Worm (Caenorhabditis elegans) whole organism, early embryonic: ENCODE data around the gene hipr-1.

ENCODE experiments used
- aly-1 ChIP-seq: sonication (generic microtip); optimal IDR thresholded peaks from 2 replicates; lab custom pipeline; 2016; ENCODE audit warnings: missing genetic modification characterization, missing compliant biosample characterization
- ama-1 ChIP-seq: fragments of 150-350 bp; optimal IDR thresholded peaks from 2 replicates; lab custom pipeline; 2014
- ceh-13 ChIP-seq: fragments of 200-800 bp; sonication (Bioruptor generic); optimal IDR thresholded peaks from 2 replicates; lab custom pipeline; 2018; ENCODE audit warnings: mild to moderate bottlenecking, missing genetic modification characterization, missing compliant biosample characterization
- ceh-36 ChIP-seq: sonication (generic microtip); optimal IDR thresholded peaks from 2 replicates; lab custom pipeline; 2016; ENCODE audit warnings: missing genetic modification characterization, inconsistent platforms, missing compliant biosample characterization
- ets-7 ChIP-seq: sonication (generic microtip); optimal IDR thresholded peaks from 2 replicates; lab custom pipeline; 2016; ENCODE audit warnings: missing genotype, missing genetic modification characterization, missing compliant biosample characterization
- flt-1 ChIP-seq: fragments of 200-800 bp; sonication (Bioruptor generic); IDR thresholded peaks from 2 replicates; pipeline ENCODE4 v1.3.6; 2022; ENCODE audit warnings: missing genetic modification characterization, missing compliant biosample characterization
- hmg-4 ChIP-seq: fragments of 200-800 bp; sonication (Bioruptor generic); optimal IDR thresholded peaks from 2 replicates; lab custom pipeline; 2018; ENCODE audit warnings: mild to moderate bottlenecking, missing genetic modification characterization, missing compliant biosample characterization
- hnd-1 ChIP-seq: sonication (generic microtip); optimal IDR thresholded peaks from 2 replicates; lab custom pipeline; 2016; ENCODE audit warnings: missing genetic modification characterization, missing compliant biosample characterization
- pes-1 ChIP-seq: fragments of 200-800 bp; sonication (Bioruptor generic); IDR thresholded peaks from 2 replicates; pipeline ENCODE4 v1.3.6; 2022; ENCODE audit warnings: missing genetic modification reagents, missing genetic modification characterization, missing compliant biosample characterization
- scrt-1 ChIP-seq: fragments of 200-800 bp; sonication (Bioruptor generic); IDR thresholded peaks from 2 replicates; pipeline ENCODE4 v1.3.6; 2022; ENCODE audit warnings: missing genetic modification characterization, missing compliant biosample characterization
- sea-1 ChIP-seq: fragments of 200-800 bp; sonication (Bioruptor generic); conservative IDR thresholded peaks from 2 replicates; pipeline ENCODE4 v1.3.6; 2022; ENCODE audit warnings: missing genetic modification characterization, missing compliant biosample characterization
- tbx-37 ChIP-seq: fragments of 200-800 bp; sonication (Bioruptor generic); conservative IDR thresholded peaks from 2 replicates; pipeline ENCODE4 v1.3.6; 2022; ENCODE audit warnings: missing genetic modification reagents, missing genetic modification characterization, missing compliant biosample characterization
- tra-4 ChIP-seq: sonication (generic microtip); optimal IDR thresholded peaks from 2 replicates; lab custom pipeline; 2017; ENCODE audit warnings: missing genetic modification characterization, missing compliant biosample characterization

DNA sequence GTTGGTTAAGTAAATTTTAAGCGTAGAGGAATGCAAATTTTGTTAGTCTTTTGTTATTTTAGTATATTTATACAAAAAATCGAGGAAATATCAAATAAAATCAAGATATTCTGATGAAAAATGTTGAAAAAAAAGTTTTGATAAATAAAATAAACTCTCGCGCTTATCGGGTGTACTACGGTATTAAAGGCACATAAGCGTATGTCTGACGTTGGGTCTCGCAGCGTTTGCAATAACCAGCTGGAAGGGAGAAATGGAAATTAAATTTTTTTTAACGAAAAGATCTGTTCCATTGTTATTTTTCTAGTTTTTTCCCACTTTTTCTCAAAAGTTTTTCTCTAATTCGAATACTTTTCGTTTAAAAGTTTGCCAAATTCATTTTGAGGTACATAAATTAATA lies 30.9 kb upstream of the hipr-1 start:
- TF ChIP-seq pes-1 (GFP tag; lab: Robert Waterston, UW) (no peak), ceh-13 (no peak), ama-1 (no peak), ets-7 (tag; lab: Kevin White, UChicago) (no peak), tra-4 (no peak), scrt-1 (GFP tag; lab: Robert Waterston, UW) (no peak), flt-1 (GFP tag; lab: Robert Waterston, UW) (no peak), aly-1 (no peak), hmg-4 (GFP tag; lab: Kevin White, UChicago) (no peak), hnd-1 (no peak), sea-1 (no peak), ceh-36 (no peak), tbx-37 (no peak)
